Worm (Caenorhabditis elegans) whole organism, young adult: ENCODE results near the gene srv-32.

ENCODE experiments used
- B0019.2 ChIP-seq: fragments of 200-800 bp; sonication (Bioruptor generic); conservative IDR thresholded peaks from 2 replicates; pipeline ENCODE4 v1.3.6; 2022; ENCODE audit warnings: missing genetic modification reagents, missing genetic modification characterization, missing compliant biosample characterization
- F10E7.11 ChIP-seq: sonication (generic microtip); optimal IDR thresholded peaks from 2 replicates; lab custom pipeline; 2017; ENCODE audit warnings: mild to moderate bottlenecking, missing genetic modification characterization, moderate library complexity, missing compliant biosample characterization
- F22D6.2 ChIP-seq: sonication (generic microtip); optimal IDR thresholded peaks from 2 replicates; lab custom pipeline; 2016; ENCODE audit warnings: mild to moderate bottlenecking, missing genetic modification characterization, missing compliant biosample characterization
- F23B12.7 ChIP-seq: sonication (generic microtip); optimal IDR thresholded peaks from 2 replicates; lab custom pipeline; 2017; ENCODE audit warnings: missing genetic modification characterization, mild to moderate bottlenecking, missing compliant biosample characterization, antibody characterized with exemption, moderate library complexity; ENCODE audit not compliant: insufficient read depth
- F37B4.10 ChIP-seq: fragments of 200-800 bp; sonication (Bioruptor generic); IDR thresholded peaks from 2 replicates; pipeline ENCODE4 v1.3.6; 2022; ENCODE audit warnings: missing genetic modification characterization, missing compliant biosample characterization
- K11D2.4 ChIP-seq: fragments of 200-800 bp; sonication (Bioruptor generic); IDR thresholded peaks from 2 replicates; pipeline ENCODE4 v1.3.6; 2022; ENCODE audit warnings: missing genetic modification reagents, missing genetic modification characterization, missing compliant biosample characterization
- Y53F4B.3 ChIP-seq: fragments of 200-800 bp; sonication (Bioruptor generic); IDR thresholded peaks from 2 replicates; pipeline ENCODE4 v1.3.6; 2022; ENCODE audit warnings: missing genetic modification reagents, missing genetic modification characterization, missing compliant biosample characterization
- Y53G8AR.9 ChIP-seq: fragments of 200-800 bp; sonication (Bioruptor generic); conservative IDR thresholded peaks from 2 replicates; pipeline ENCODE4 v1.3.6; 2022; ENCODE audit warnings: missing genetic modification reagents, missing genetic modification characterization, missing compliant biosample characterization
- Y56A3A.18 ChIP-seq: fragments of 200-800 bp; sonication (Bioruptor generic); IDR thresholded peaks from 2 replicates; pipeline ENCODE4 v1.3.6; 2022; ENCODE audit warnings: missing genetic modification reagents, missing genetic modification characterization, missing compliant biosample characterization
- akir-1 ChIP-seq: fragments of 200-800 bp; sonication (Bioruptor generic); optimal IDR thresholded peaks from 2 replicates; lab custom pipeline; 2018; ENCODE audit warnings: mild to moderate bottlenecking, missing genetic modification characterization, moderate library complexity, missing compliant biosample characterization
- ama-1 ChIP-seq, 3 experiments: fragments of 150-350 bp in 1 of 3; sonication (generic microtip) in 2 of 3; optimal IDR thresholded peaks; 2 replicates each; lab custom pipeline; 2014 to 2018; ENCODE audit warnings: missing biosample characterization in 2 of 3, missing genetic modification characterization in 2 of 3, missing genetic modification reagents in 2 of 3
- aptf-3 ChIP-seq: fragments of 200-800 bp; sonication (Bioruptor generic); IDR thresholded peaks from 2 replicates; pipeline ENCODE4 v1.3.6; 2022; ENCODE audit warnings: missing genetic modification characterization, missing compliant biosample characterization
- attf-5 ChIP-seq: fragments of 200-800 bp; sonication (Bioruptor generic); optimal IDR thresholded peaks from 2 replicates; lab custom pipeline; 2018; ENCODE audit warnings: mild to moderate bottlenecking, missing genetic modification characterization, missing compliant biosample characterization
- bed-2 ChIP-seq: fragments of 200-800 bp; sonication (Bioruptor generic); IDR thresholded peaks from 2 replicates; pipeline ENCODE4 v1.3.6; 2022; ENCODE audit warnings: missing genetic modification reagents, missing genetic modification characterization, missing compliant biosample characterization
- cebp-2 ChIP-seq: fragments of 200-800 bp; sonication (Bioruptor generic); IDR thresholded peaks from 2 replicates; pipeline ENCODE4 v1.3.6; 2022; ENCODE audit warnings: missing genetic modification characterization, missing compliant biosample characterization
- ceh-27 ChIP-seq: fragments of 200-800 bp; sonication (Bioruptor generic); optimal IDR thresholded peaks from 2 replicates; lab custom pipeline; 2018; ENCODE audit warnings: mild to moderate bottlenecking, missing genetic modification characterization, moderate library complexity, missing compliant biosample characterization
- ceh-40 ChIP-seq: fragments of 200-800 bp; sonication (Bioruptor generic); IDR thresholded peaks from 2 replicates; pipeline ENCODE4 v1.3.6; 2022; ENCODE audit warnings: missing genetic modification characterization, missing compliant biosample characterization
- ceh-79 ChIP-seq: sonication (generic microtip); optimal IDR thresholded peaks from 2 replicates; lab custom pipeline; 2017; ENCODE audit warnings: mild to moderate bottlenecking, missing genetic modification characterization, missing compliant biosample characterization
- dox-1 ChIP-seq: fragments of 200-800 bp; sonication (Bioruptor generic); IDR thresholded peaks from 2 replicates; pipeline ENCODE4 v1.3.6; 2022; ENCODE audit warnings: missing genetic modification reagents, missing genetic modification characterization, missing compliant biosample characterization
- efl-1 ChIP-seq: fragments of 150-350 bp; optimal IDR thresholded peaks from 2 replicates; lab custom pipeline; 2014; ENCODE audit warnings: missing biosample characterization, missing genetic modification reagents, missing genetic modification characterization
- gei-17 ChIP-seq: fragments of 200-800 bp; sonication (Bioruptor generic); optimal IDR thresholded peaks from 2 replicates; lab custom pipeline; 2018; ENCODE audit warnings: mild to moderate bottlenecking, missing genetic modification characterization, missing compliant biosample characterization
- hmg-1.2 ChIP-seq: fragments of 200-800 bp; sonication (Bioruptor generic); IDR thresholded peaks from 2 replicates; pipeline ENCODE4 v1.3.6; 2022; ENCODE audit warnings: missing genetic modification reagents, missing genetic modification characterization, missing compliant biosample characterization
- hsf-1 ChIP-seq: fragments of 200-800 bp; sonication (Bioruptor generic); IDR thresholded peaks from 2 replicates; pipeline ENCODE4 v1.3.6; 2022; ENCODE audit warnings: missing genetic modification reagents, missing genetic modification characterization, missing compliant biosample characterization
- let-526 ChIP-seq: fragments of 200-800 bp; sonication (Bioruptor generic); IDR thresholded peaks from 2 replicates; pipeline ENCODE4 v1.3.6; 2022; ENCODE audit warnings: missing genetic modification reagents, missing genetic modification characterization, missing compliant biosample characterization
- let-607 ChIP-seq, 2 experiments: fragments of 200-800 bp in 1 of 2; sonication (Bioruptor generic) in 1 of 2; sonication (generic microtip) in 1 of 2; optimal IDR thresholded peaks; 2 replicates each; lab custom pipeline; 2016 to 2018; ENCODE audit warnings: mild to moderate bottlenecking in 2 of 2, missing compliant biosample characterization in 2 of 2, missing genetic modification characterization in 2 of 2, moderate library complexity in 2 of 2, missing genotype in 1 of 2
- lin-26 ChIP-seq: fragments of 200-800 bp; sonication (Bioruptor generic); IDR thresholded peaks from 2 replicates; pipeline ENCODE4 v1.3.6; 2022; ENCODE audit warnings: missing genetic modification reagents, missing genetic modification characterization, missing compliant biosample characterization
- lin-35 ChIP-seq, 3 experiments: fragments of 150-350 bp in 2 of 3; sonication (generic microtip) in 1 of 3; optimal IDR thresholded peaks; 2 replicates each; lab custom pipeline; 2014 to 2018; ENCODE audit warnings: missing biosample characterization in 3 of 3, missing genetic modification characterization in 3 of 3, missing genetic modification reagents in 3 of 3
- lin-40 ChIP-seq: sonication (generic microtip); optimal IDR thresholded peaks from 2 replicates; lab custom pipeline; 2016; ENCODE audit warnings: missing genetic modification characterization, mild to moderate bottlenecking, missing compliant biosample characterization, missing genotype, missing genetic modification reagents
- lir-1 ChIP-seq: fragments of 200-800 bp; sonication (Bioruptor generic); conservative IDR thresholded peaks from 2 replicates; pipeline ENCODE4 v1.3.6; 2022; ENCODE audit warnings: missing genetic modification reagents, missing genetic modification characterization, missing compliant biosample characterization
- lsl-1 ChIP-seq: fragments of 200-800 bp; sonication (Bioruptor generic); optimal IDR thresholded peaks from 2 replicates; lab custom pipeline; 2018; ENCODE audit warnings: mild to moderate bottlenecking, missing genetic modification characterization, moderate library complexity, missing compliant biosample characterization
- lsy-27 ChIP-seq: sonication (generic microtip); optimal IDR thresholded peaks from 2 replicates; lab custom pipeline; 2017; ENCODE audit warnings: missing genetic modification characterization, mild to moderate bottlenecking, missing compliant biosample characterization, antibody characterized with exemption, missing genotype, borderline replicate concordance; ENCODE audit not compliant: insufficient read depth
- mcd-1 ChIP-seq: fragments of 200-800 bp; sonication (Bioruptor generic); IDR thresholded peaks from 2 replicates; pipeline ENCODE4 v1.3.6; 2022; ENCODE audit warnings: missing genetic modification reagents, missing genetic modification characterization, missing compliant biosample characterization
- mes-4 ChIP-seq: sonication (generic microtip); optimal IDR thresholded peaks from 2 replicates; lab custom pipeline; 2016; ENCODE audit warnings: missing genotype, missing genetic modification characterization, missing compliant biosample characterization
- nhr-27 ChIP-seq: fragments of 200-800 bp; sonication (Bioruptor generic); optimal IDR thresholded peaks from 2 replicates; lab custom pipeline; 2018; ENCODE audit warnings: mild to moderate bottlenecking, missing genetic modification characterization, moderate library complexity, missing compliant biosample characterization
- nhr-90 ChIP-seq: sonication (generic microtip); optimal IDR thresholded peaks from 2 replicates; lab custom pipeline; 2016; ENCODE audit warnings: missing genotype, mild to moderate bottlenecking, missing genetic modification characterization, missing compliant biosample characterization
- rcor-1 ChIP-seq: fragments of 200-800 bp; sonication (Bioruptor generic); IDR thresholded peaks from 2 replicates; pipeline ENCODE4 v1.3.6; 2022; ENCODE audit warnings: missing genetic modification reagents, missing genetic modification characterization, missing compliant biosample characterization
- rec-8 ChIP-seq, 2 experiments: sonication (generic microtip); optimal IDR thresholded peaks; 2 replicates each; lab custom pipeline; 2016; ENCODE audit warnings: mild to moderate bottlenecking in 2 of 2, missing genetic modification characterization in 2 of 2, missing genetic modification reagents in 2 of 2, missing genotype in 2 of 2, missing biosample characterization in 1 of 2, missing compliant biosample characterization in 1 of 2, moderate library complexity in 1 of 2
- repo-1 ChIP-seq: sonication (generic microtip); optimal IDR thresholded peaks from 2 replicates; lab custom pipeline; 2017; ENCODE audit warnings: mild to moderate bottlenecking, missing genetic modification characterization, missing compliant biosample characterization
- sdz-38 ChIP-seq: sonication (generic microtip); optimal IDR thresholded peaks from 2 replicates; lab custom pipeline; 2016; ENCODE audit warnings: missing genotype, missing genetic modification characterization, missing compliant biosample characterization
- snpc-1.1 ChIP-seq: sonication (generic microtip); optimal IDR thresholded peaks from 2 replicates; lab custom pipeline; 2017; ENCODE audit warnings: missing genetic modification characterization, mild to moderate bottlenecking, missing compliant biosample characterization, antibody characterized with exemption, moderate library complexity, missing genotype, missing genetic modification reagents; ENCODE audit not compliant: insufficient read depth
- tlf-1 ChIP-seq: fragments of 200-800 bp; sonication (Bioruptor generic); optimal IDR thresholded peaks from 2 replicates; lab custom pipeline; 2018; ENCODE audit warnings: mild to moderate bottlenecking, missing genetic modification characterization, missing compliant biosample characterization
- zfh-2 ChIP-seq: fragments of 200-800 bp; sonication (Bioruptor generic); conservative IDR thresholded peaks from 2 replicates; pipeline ENCODE4 v1.3.6; 2022; ENCODE audit warnings: missing genetic modification reagents, missing genetic modification characterization, missing compliant biosample characterization
- zim-3 ChIP-seq: sonication (generic microtip); optimal IDR thresholded peaks from 2 replicates; lab custom pipeline; 2017; ENCODE audit warnings: mild to moderate bottlenecking, missing genetic modification characterization, moderate library complexity, missing compliant biosample characterization
- ztf-25 ChIP-seq: fragments of 200-800 bp; sonication (Bioruptor generic); IDR thresholded peaks from 2 replicates; pipeline ENCODE4 v1.3.6; 2022; ENCODE audit warnings: missing genetic modification reagents, missing genetic modification characterization, missing compliant biosample characterization
- ztf-26 ChIP-seq: sonication (generic microtip); optimal IDR thresholded peaks from 2 replicates; lab custom pipeline; 2017; ENCODE audit warnings: missing genetic modification characterization, missing compliant biosample characterization
- ztf-28 ChIP-seq: fragments of 200-800 bp; sonication (Bioruptor generic); IDR thresholded peaks from 2 replicates; pipeline ENCODE4 v1.3.6; 2022; ENCODE audit warnings: missing genetic modification reagents, missing genetic modification characterization, missing compliant biosample characterization
- ztf-6 ChIP-seq: fragments of 200-800 bp; sonication (Bioruptor generic); IDR thresholded peaks from 2 replicates; pipeline ENCODE4 v1.3.6; 2022; ENCODE audit warnings: missing genetic modification reagents, missing genetic modification characterization, missing compliant biosample characterization

Gene srv-32

ce11 chrIV:6321667-6322066 lies 39.6 kb upstream of the srv-32 start, which contains the start of gene Y73B6BL.29 (continued):
- TF ChIP-seq nhr-90 (tag; lab: Kevin White, UChicago) (no peak), bed-2 (peak; percentile 88), ceh-40 (GFP tag; lab: Robert Waterston, UW) (0 out of 2 replicates have a peak, but pooled peaks have one; percentile 43), lin-40 (tag; lab: Kevin White, UChicago) (peak; percentile 85), F37B4.10 (GFP tag; lab: Robert Waterston, UW) (no peak), akir-1 (GFP tag; lab: Kevin White, UChicago) (peak; percentile 80), Y53F4B.3 (GFP tag; lab: Robert Waterston, UW) (no peak), ztf-25 (GFP tag; lab: Robert Waterston, UW) (peak; percentile 78), zfh-2 (GFP tag; lab: Robert Waterston, UW) (no peak), ztf-28 (0 out of 2 replicates have a peak, but pooled peaks have one; percentile 71), ama-1 (optimal IDR thresholded peaks at IDR 0.05; lab: Kevin White, UChicago) (no peak), ama-1 (GFP tag; optimal IDR thresholded peaks at IDR 0.05; lab: Kevin White, UChicago) (peak in 1 of 2 experiments; percentile 69), F22D6.2 (peak; percentile 40), ztf-6 (0 out of 2 replicates have a peak, but pooled peaks have one; percentile 14), lir-1 (GFP tag; lab: Robert Waterston, UW) (peak; percentile 90), hmg-1.2 (GFP tag; lab: Robert Waterston, UW) (peak; percentile 92), lin-35 (GFP tag; optimal IDR thresholded peaks at IDR 0.05; lab: Kevin White, UChicago) (peak in 2 of 3 experiments; percentile 69 to 95), ceh-79 (tag; lab: Kevin White, UChicago) (no peak), repo-1 (peak; percentile 35), lsy-27 (tag; lab: Kevin White, UChicago) (no peak), F23B12.7 (peak; percentile 24), ztf-26 (peak; percentile 1), lin-26 (GFP tag; lab: Robert Waterston, UW) (no peak), let-526 (no peak), Y53G8AR.9 (GFP tag; lab: Robert Waterston, UW) (peak; percentile 84), mes-4 (tag; lab: Kevin White, UChicago) (no peak), efl-1 (GFP tag; lab: Kevin White, UChicago) (peak; percentile 74), aptf-3 (GFP tag; lab: Robert Waterston, UW) (no peak), rcor-1 (GFP tag; lab: Robert Waterston, UW) (peak; percentile 83), Y56A3A.18 (GFP tag; lab: Robert Waterston, UW) (no peak), mcd-1 (peak; percentile 81), tlf-1 (GFP tag; lab: Kevin White, UChicago) (peak; percentile 69), sdz-38 (tag; lab: Kevin White, UChicago) (no peak), lsl-1 (GFP tag; lab: Kevin White, UChicago) (peak; percentile 55), hsf-1 (GFP tag; lab: Robert Waterston, UW) (0 out of 2 replicates have a peak, but pooled peaks have one; percentile 13), cebp-2 (GFP tag; lab: Robert Waterston, UW) (no peak), snpc-1.1 (peak; percentile 74), attf-5 (GFP tag; lab: Kevin White, UChicago) (peak; percentile 39), K11D2.4 (GFP tag; lab: Robert Waterston, UW) (peak; percentile 55; the same call in 1 of the 2 replicates), gei-17 (GFP tag; lab: Kevin White, UChicago) (peak; percentile 7), dox-1 (GFP tag; lab: Robert Waterston, UW) (peak; percentile 78), nhr-27 (tag; lab: Kevin White, UChicago) (no peak), ceh-27 (peak; percentile 96), zim-3 (tag; lab: Kevin White, UChicago) (peak; percentile 46), let-607 (tag; optimal IDR thresholded peaks at IDR 0.05; lab: Kevin White, UChicago) (peak; percentile 23 to 80), F10E7.11 (tag; lab: Kevin White, UChicago) (peak; percentile 61), rec-8 (tag; optimal IDR thresholded peaks at IDR 0.05; lab: Kevin White, UChicago) (peak; percentile 69 to 87), B0019.2 (GFP tag; lab: Robert Waterston, UW) (0 out of 2 replicates have a peak, but pooled peaks have one; percentile 26)
